Worm (Caenorhabditis elegans) whole organism, mixed stage, embryonic: Measurements from ENCODE around the gene haf-2.

Source experiments
- M03D4.4 ChIP-seq: sonication (generic microtip); optimal IDR thresholded peaks from 2 replicates; lab custom pipeline; 2017; ENCODE audit warnings: mild to moderate bottlenecking, missing genetic modification characterization, missing compliant biosample characterization
- bed-3 ChIP-seq: fragments of 200-800 bp; sonication (Bioruptor generic); optimal IDR thresholded peaks from 3 replicates; lab custom pipeline; 2018; ENCODE audit warnings: mild to moderate bottlenecking, missing genetic modification characterization, moderate library complexity, missing compliant biosample characterization
- blmp-1 ChIP-seq: fragments of 150-350 bp; optimal IDR thresholded peaks from 2 replicates; lab custom pipeline; 2014; ENCODE audit warnings: missing biosample characterization, missing genetic modification characterization
- ceh-39 ChIP-seq: fragments of 150-350 bp; optimal IDR thresholded peaks from 2 replicates; lab custom pipeline; 2014; ENCODE audit warnings: missing biosample characterization, missing genetic modification characterization
- ceh-43 ChIP-seq: fragments of 200-800 bp; sonication (Bioruptor generic); optimal IDR thresholded peaks from 2 replicates; lab custom pipeline; 2018; ENCODE audit warnings: mild to moderate bottlenecking, missing genetic modification characterization, moderate library complexity, missing compliant biosample characterization
- ceh-83 ChIP-seq: fragments of 200-800 bp; sonication (Bioruptor generic); optimal IDR thresholded peaks from 2 replicates; lab custom pipeline; 2018; ENCODE audit warnings: mild to moderate bottlenecking, missing genetic modification characterization, missing compliant biosample characterization
- ces-1 ChIP-seq: fragments of 150-350 bp; optimal IDR thresholded peaks from 2 replicates; lab custom pipeline; 2014; ENCODE audit warnings: missing biosample characterization, missing genetic modification reagents, missing genetic modification characterization
- cnd-1 ChIP-seq: fragments of 200-800 bp; sonication (Bioruptor generic); optimal IDR thresholded peaks from 2 replicates; lab custom pipeline; 2018; ENCODE audit warnings: mild to moderate bottlenecking, missing genetic modification characterization, missing compliant biosample characterization
- drap-1 ChIP-seq: fragments of 200-800 bp; sonication (Bioruptor generic); optimal IDR thresholded peaks from 3 replicates; lab custom pipeline; 2018; ENCODE audit warnings: mild to moderate bottlenecking, missing genetic modification characterization, missing compliant biosample characterization
- elt-1 ChIP-seq: sonication (generic microtip); optimal IDR thresholded peaks from 2 replicates; lab custom pipeline; 2017; ENCODE audit warnings: missing genetic modification characterization, mild to moderate bottlenecking, missing compliant biosample characterization, antibody characterized with exemption, moderate library complexity, borderline replicate concordance; ENCODE audit not compliant: insufficient read depth
- elt-3 ChIP-seq: fragments of 150-350 bp; optimal IDR thresholded peaks from 2 replicates; lab custom pipeline; 2014; ENCODE audit warnings: missing biosample characterization, missing genetic modification characterization
- flh-1 ChIP-seq: fragments of 200-800 bp; sonication (Bioruptor generic); optimal IDR thresholded peaks from 2 replicates; lab custom pipeline; 2018; ENCODE audit warnings: mild to moderate bottlenecking, missing genetic modification characterization, moderate library complexity, missing compliant biosample characterization
- ham-2 ChIP-seq: fragments of 200-800 bp; sonication (Bioruptor generic); optimal IDR thresholded peaks from 2 replicates; lab custom pipeline; 2018; ENCODE audit warnings: mild to moderate bottlenecking, missing genetic modification characterization, missing compliant biosample characterization
- hlh-1 ChIP-seq: fragments of 150-350 bp; optimal IDR thresholded peaks from 2 replicates; lab custom pipeline; 2014; ENCODE audit warnings: missing biosample characterization, missing genetic modification reagents, missing genetic modification characterization
- lin-13 ChIP-seq: fragments of 150-350 bp; optimal IDR thresholded peaks from 2 replicates; lab custom pipeline; 2014; ENCODE audit warnings: missing biosample characterization, missing genetic modification characterization
- lin-32 ChIP-seq: fragments of 200-800 bp; sonication (Bioruptor generic); optimal IDR thresholded peaks from 2 replicates; lab custom pipeline; 2018; ENCODE audit warnings: mild to moderate bottlenecking, missing genetic modification characterization, missing compliant biosample characterization
- lsy-2 ChIP-seq: fragments of 150-350 bp; optimal IDR thresholded peaks from 2 replicates; lab custom pipeline; 2014; ENCODE audit warnings: missing biosample characterization, missing genetic modification characterization
- mab-5 ChIP-seq: fragments of 150-350 bp; optimal IDR thresholded peaks from 2 replicates; lab custom pipeline; 2014; ENCODE audit warnings: missing biosample characterization, missing genetic modification characterization
- mep-1 ChIP-seq: fragments of 150-350 bp; optimal IDR thresholded peaks from 2 replicates; lab custom pipeline; 2017; ENCODE audit warnings: missing biosample characterization, missing genetic modification reagents, missing genetic modification characterization, inconsistent platforms
- mls-2 ChIP-seq: sonication (generic microtip); optimal IDR thresholded peaks from 2 replicates; lab custom pipeline; 2016; ENCODE audit warnings: mild to moderate bottlenecking, missing genetic modification characterization, moderate library complexity, missing compliant biosample characterization
- nhr-12 ChIP-seq: fragments of 150-350 bp; optimal IDR thresholded peaks from 2 replicates; lab custom pipeline; 2014; ENCODE audit warnings: missing biosample characterization, missing genetic modification characterization
- nhr-2 ChIP-seq: fragments of 150-350 bp; optimal IDR thresholded peaks from 2 replicates; lab custom pipeline; 2014; ENCODE audit warnings: missing biosample characterization, missing genetic modification characterization
- nhr-237 ChIP-seq: fragments of 150-350 bp; optimal IDR thresholded peaks from 2 replicates; lab custom pipeline; 2014; ENCODE audit warnings: missing biosample characterization, missing genetic modification characterization
- nhr-28 ChIP-seq: fragments of 150-350 bp; optimal IDR thresholded peaks from 2 replicates; lab custom pipeline; 2014; ENCODE audit warnings: missing biosample characterization, missing genetic modification characterization
- nhr-76 ChIP-seq: sonication (generic microtip); optimal IDR thresholded peaks from 2 replicates; lab custom pipeline; 2017; ENCODE audit warnings: missing biosample characterization, missing genetic modification characterization
- pha-4 ChIP-seq: fragments of 150-350 bp; optimal IDR thresholded peaks from 2 replicates; lab custom pipeline; 2018; ENCODE audit warnings: missing biosample characterization, missing genetic modification reagents, missing genetic modification characterization
- snpc-4 ChIP-seq: fragments of 150-350 bp; optimal IDR thresholded peaks from 2 replicates; lab custom pipeline; 2014; ENCODE audit warnings: missing biosample characterization, missing genetic modification characterization
- sptf-1 ChIP-seq: sonication (generic microtip); optimal IDR thresholded peaks from 2 replicates; lab custom pipeline; 2017; ENCODE audit warnings: mild to moderate bottlenecking, missing genetic modification characterization, moderate library complexity, missing compliant biosample characterization
- tbx-8 ChIP-seq: fragments of 200-800 bp; sonication (Bioruptor generic); optimal IDR thresholded peaks from 2 replicates; lab custom pipeline; 2018; ENCODE audit warnings: mild to moderate bottlenecking, missing genetic modification characterization, moderate library complexity, missing compliant biosample characterization
- unc-120 ChIP-seq: sonication (generic microtip); optimal IDR thresholded peaks from 2 replicates; lab custom pipeline; 2017; ENCODE audit warnings: missing genetic modification characterization, missing compliant biosample characterization; ENCODE audit not compliant: poor library complexity, severe bottlenecking
- unc-39 ChIP-seq: fragments of 150-350 bp; optimal IDR thresholded peaks from 2 replicates; lab custom pipeline; 2014; ENCODE audit warnings: missing biosample characterization, missing genetic modification characterization
- unc-62 ChIP-seq: fragments of 150-350 bp; optimal IDR thresholded peaks from 2 replicates; lab custom pipeline; 2014; ENCODE audit warnings: missing biosample characterization, missing genetic modification reagents, missing genetic modification characterization
- ztf-11 ChIP-seq: fragments of 150-350 bp; optimal IDR thresholded peaks from 2 replicates; lab custom pipeline; 2014; ENCODE audit warnings: missing biosample characterization, missing genetic modification characterization

haf-2 gene

ce11 chrII:7385442-7385841, 29.2 kb upstream of the haf-2 start, which contains the start of gene sre-3:
sre-3 (plus strand) TSS chrII:7385742.
- TF ChIP-seq pha-4 (tag; lab: Kevin White, UChicago): no peak
- TF ChIP-seq nhr-2 (tag; lab: Kevin White, UChicago): no peak
- no peak for TF ChIP-seq ceh-83 (GFP tag; lab: Kevin White, UChicago)
- no peak for TF ChIP-seq blmp-1 (tag; lab: Kevin White, UChicago)
- TF ChIP-seq nhr-28: no peak
- no peak for TF ChIP-seq mab-5 (tag; lab: Kevin White, UChicago)
- no peak for TF ChIP-seq unc-120 (tag; lab: Kevin White, UChicago)
- TF ChIP-seq nhr-12 (tag; lab: Kevin White, UChicago): no peak
- no peak for TF ChIP-seq lin-32
- no peak for TF ChIP-seq tbx-8 (GFP tag; lab: Kevin White, UChicago)
- no peak for TF ChIP-seq unc-39 (tag; lab: Kevin White, UChicago)
- no peak for TF ChIP-seq cnd-1 (tag; lab: Kevin White, UChicago)
- no peak for TF ChIP-seq flh-1 (GFP tag; lab: Kevin White, UChicago)
- TF ChIP-seq ces-1 (GFP tag; lab: Kevin White, UChicago): no peak
- no peak for TF ChIP-seq sptf-1 (tag; lab: Kevin White, UChicago)
- no peak for TF ChIP-seq drap-1 (GFP tag; lab: Kevin White, UChicago)
- TF ChIP-seq mls-2 (tag; lab: Kevin White, UChicago): no peak
- TF ChIP-seq mep-1: no peak
- no peak for TF ChIP-seq elt-3
- TF ChIP-seq ztf-11 (tag; lab: Kevin White, UChicago): no peak

- TF ChIP-seq M03D4.4 (tag; lab: Kevin White, UChicago) (no peak), blmp-1 (tag; lab: Kevin White, UChicago) (no peak), bed-3 (GFP tag; lab: Kevin White, UChicago) (no peak), nhr-28 (no peak), ceh-43 (GFP tag; lab: Kevin White, UChicago) (no peak), ces-1 (GFP tag; lab: Kevin White, UChicago) (no peak), snpc-4 (tag; lab: Kevin White, UChicago) (no peak), unc-62 (no peak), drap-1 (GFP tag; lab: Kevin White, UChicago) (no peak), nhr-237 (no peak), ham-2 (no peak)
These were observed 25.7 kb upstream of the haf-2 start for ce11 chrII:7381947-7382346.

- TF ChIP-seq ceh-39 (tag; lab: Kevin White, UChicago) (peak; percentile 25), nhr-76 (tag; lab: Kevin White, UChicago) (no peak), hlh-1 (tag; lab: Kevin White, UChicago) (no peak), snpc-4 (tag; lab: Kevin White, UChicago) (no peak), unc-39 (tag; lab: Kevin White, UChicago) (no peak), nhr-2 (tag; lab: Kevin White, UChicago) (peak; percentile 90), nhr-12 (tag; lab: Kevin White, UChicago) (no peak)
These were observed 25.0 kb upstream of the haf-2 start, which contains the start of gene C07D10.5 for ce11 chrII:7381142-7381611. C07D10.5 (plus strand) TSS chrII:7381561.

- no peak for TF ChIP-seq nhr-28
- no peak for TF ChIP-seq lsy-2
- TF ChIP-seq ztf-11 (tag; lab: Kevin White, UChicago): no peak
- TF ChIP-seq elt-1 (tag; lab: Kevin White, UChicago): no peak
- no peak for TF ChIP-seq hlh-1 (tag; lab: Kevin White, UChicago)
These were observed 22.8 kb upstream of the haf-2 start, which contains the start of gene C07D10.6 for ce11 chrII:7379021-7379420. C07D10.6 (plus strand) TSS chrII:7379321.

- TF ChIP-seq unc-120 (tag; lab: Kevin White, UChicago) (no peak), mab-5 (tag; lab: Kevin White, UChicago) (no peak), blmp-1 (tag; lab: Kevin White, UChicago) (no peak), drap-1 (GFP tag; lab: Kevin White, UChicago) (no peak), hlh-1 (tag; lab: Kevin White, UChicago) (no peak), pha-4 (tag; lab: Kevin White, UChicago) (no peak), nhr-237 (no peak), bed-3 (GFP tag; lab: Kevin White, UChicago) (no peak), ham-2 (no peak), lin-13 (no peak)
These were observed 18.8 kb upstream of the haf-2 start, which contains the start of gene F43E2.1 for ce11 chrII:7374980-7375379. F43E2.1 (plus strand) TSS chrII:7375280.
